Worm (Caenorhabditis elegans) whole organism, L1 larva: ENCODE measurements around the gene F17A9.5.

Source experiments
- aha-1 ChIP-seq: fragments of 150-350 bp; optimal IDR thresholded peaks from 2 replicates; lab custom pipeline; 2014; ENCODE audit warnings: missing biosample characterization, missing genetic modification characterization
- ets-5 ChIP-seq: fragments of 200-800 bp; sonication (Bioruptor generic); IDR thresholded peaks from 2 replicates; pipeline ENCODE4 v1.3.6; 2022; ENCODE audit warnings: missing genetic modification characterization, missing compliant biosample characterization
- fos-1 ChIP-seq: fragments of 150-350 bp; optimal IDR thresholded peaks from 2 replicates; lab custom pipeline; 2014; ENCODE audit warnings: missing biosample characterization, missing genetic modification characterization
- jun-1 ChIP-seq: fragments of 150-350 bp; optimal IDR thresholded peaks from 2 replicates; lab custom pipeline; 2014; ENCODE audit warnings: missing biosample characterization, missing genetic modification reagents, missing genetic modification characterization
- mef-2 ChIP-seq: fragments of 150-350 bp; optimal IDR thresholded peaks from 2 replicates; lab custom pipeline; 2014; ENCODE audit warnings: missing biosample characterization, missing genetic modification characterization
- mep-1 ChIP-seq: fragments of 150-350 bp; optimal IDR thresholded peaks from 2 replicates; lab custom pipeline; 2014; ENCODE audit warnings: missing biosample characterization, missing genetic modification characterization
- nhr-237 ChIP-seq: fragments of 150-350 bp; optimal IDR thresholded peaks from 2 replicates; lab custom pipeline; 2014; ENCODE audit warnings: missing biosample characterization, missing genetic modification characterization
- skn-1 ChIP-seq: fragments of 150-350 bp; optimal IDR thresholded peaks from 2 replicates; lab custom pipeline; 2014; ENCODE audit warnings: missing biosample characterization, missing genetic modification characterization

DNA sequence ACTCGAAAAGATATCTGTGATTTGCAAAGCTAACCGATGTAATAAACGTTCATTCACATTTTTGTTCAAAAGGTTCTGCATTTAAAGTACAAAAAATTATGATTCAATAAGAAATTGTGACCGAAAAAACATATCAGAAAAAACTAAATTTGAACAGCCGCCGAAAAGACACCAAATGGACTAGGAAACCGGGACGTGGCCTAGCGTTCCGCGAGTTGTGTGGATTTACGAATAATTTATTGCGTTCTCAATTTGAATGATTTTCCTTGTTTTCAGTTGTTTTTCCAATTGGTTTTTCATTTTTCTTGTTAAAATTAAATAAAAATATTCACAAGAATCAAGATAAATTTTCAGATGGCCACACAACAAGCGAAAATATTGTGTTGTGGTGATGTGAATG, 5.3 kb downstream of the F17A9.5 start, which contains the start of gene cwf-19L1:
- TF ChIP-seq aha-1 (tag; lab: Kevin White, UChicago) (no peak), mep-1 (peak; percentile 53), fos-1 (no peak), ets-5 (no peak), nhr-237 (tag; lab: Kevin White, UChicago) (no peak), skn-1 (tag; lab: Kevin White, UChicago) (peak; percentile 52), jun-1 (no peak), mef-2 (tag; lab: Kevin White, UChicago) (no peak)
